Fruit fly (Drosophila melanogaster) whole organism, embryonic: Measurements from ENCODE around the gene Hecw.

ENCODE experiments used
- BEAF-32 ChIP-seq: fragments of 200-800 bp; sonication (Bioruptor generic); optimal IDR thresholded peaks from 3 replicates; lab custom pipeline; 2017; ENCODE audit warnings: missing biosample characterization, missing genetic modification characterization, mild to moderate bottlenecking, moderate library complexity, missing genetic modification reagents
- Bdp1 ChIP-seq: fragments of 200-800 bp; sonication (Bioruptor generic); optimal IDR thresholded peaks from 3 replicates; lab custom pipeline; 2016; ENCODE audit warnings: missing biosample characterization, missing genetic modification characterization
- C15 ChIP-seq: fragments of 200-800 bp; sonication (Bioruptor generic); IDR thresholded peaks from 3 replicates; pipeline ENCODE4 v1.3.6; 2022; ENCODE audit warnings: missing biosample characterization, missing genetic modification characterization
- CG10209 ChIP-seq: fragments of 200-800 bp; sonication (Bioruptor generic); optimal IDR thresholded peaks from 3 replicates; lab custom pipeline; 2017; ENCODE audit warnings: missing biosample characterization, mild to moderate bottlenecking, missing genetic modification characterization, missing genetic modification reagents
- CG10979 ChIP-seq: fragments of 200-800 bp; sonication (Bioruptor generic); optimal IDR thresholded peaks from 2 replicates; lab custom pipeline; 2018; ENCODE audit warnings: missing biosample characterization, mild to moderate bottlenecking, missing genetic modification characterization, moderate library complexity
- CG11085 ChIP-seq: fragments of 200-800 bp; sonication (Bioruptor generic); IDR thresholded peaks from 2 replicates; pipeline ENCODE4 v1.3.6; 2022; ENCODE audit warnings: missing biosample characterization, missing genetic modification characterization
- CG11695 ChIP-seq: fragments of 200-800 bp; sonication (Bioruptor generic); IDR thresholded peaks from 3 replicates; pipeline ENCODE4 v1.3.6; 2022; ENCODE audit warnings: missing biosample characterization, missing genetic modification characterization
- CG11723 ChIP-seq: fragments of 200-800 bp; sonication (Bioruptor generic); optimal IDR thresholded peaks from 2 replicates; lab custom pipeline; 2017; ENCODE audit warnings: missing biosample characterization, mild to moderate bottlenecking, missing genetic modification characterization
- CG12659 ChIP-seq: fragments of 200-800 bp; sonication (Bioruptor generic); optimal IDR thresholded peaks from 3 replicates; lab custom pipeline; 2017; ENCODE audit warnings: mild to moderate bottlenecking, missing biosample characterization, missing genetic modification reagents, missing genetic modification characterization
- CG16863 ChIP-seq: fragments of 200-800 bp; sonication (Bioruptor generic); optimal IDR thresholded peaks from 3 replicates; lab custom pipeline; 2016; ENCODE audit warnings: missing biosample characterization, missing genetic modification characterization
- CG18764 ChIP-seq: fragments of 200-800 bp; sonication (Bioruptor generic); optimal IDR thresholded peaks from 3 replicates; lab custom pipeline; 2016; ENCODE audit warnings: missing biosample characterization, missing genetic modification characterization
- CG2678 ChIP-seq: fragments of 200-800 bp; sonication (Bioruptor generic); optimal IDR thresholded peaks from 3 replicates; lab custom pipeline; 2019; ENCODE audit warnings: missing biosample characterization, mild to moderate bottlenecking, missing genetic modification characterization, moderate library complexity
- CG3281 ChIP-seq: fragments of 200-800 bp; sonication (Bioruptor generic); optimal IDR thresholded peaks from 3 replicates; lab custom pipeline; 2017; ENCODE audit warnings: missing biosample characterization, mild to moderate bottlenecking, missing genetic modification characterization
- CG34224 ChIP-seq: fragments of 200-800 bp; sonication (Bioruptor generic); IDR thresholded peaks from 3 replicates; pipeline ENCODE4 v1.3.6; 2022; ENCODE audit warnings: missing biosample characterization, missing genetic modification characterization; ENCODE audit not compliant: partially characterized antibody
- CG4404 ChIP-seq: fragments of 200-800 bp; sonication (Bioruptor generic); IDR thresholded peaks from 2 replicates; pipeline ENCODE4 v1.3.6; 2022; ENCODE audit warnings: missing biosample characterization, missing genetic modification characterization
- CG4854 ChIP-seq: fragments of 200-800 bp; sonication (Bioruptor generic); optimal IDR thresholded peaks from 2 replicates; lab custom pipeline; 2016; ENCODE audit warnings: missing biosample characterization, missing genetic modification characterization, inconsistent platforms
- CG6272 ChIP-seq: fragments of 200-800 bp; sonication (Bioruptor generic); IDR thresholded peaks from 2 replicates; pipeline ENCODE4 v1.3.6; 2022; ENCODE audit warnings: missing biosample characterization, missing genetic modification characterization
- CG6791 ChIP-seq: fragments of 200-800 bp; sonication (Bioruptor generic); IDR thresholded peaks from 3 replicates; pipeline ENCODE4 v1.3.6; 2022; ENCODE audit warnings: missing biosample characterization, missing genetic modification characterization; ENCODE audit not compliant: partially characterized antibody
- CG8089 ChIP-seq: fragments of 200-800 bp; sonication (Bioruptor generic); optimal IDR thresholded peaks from 3 replicates; lab custom pipeline; 2016; ENCODE audit warnings: missing biosample characterization, missing genetic modification characterization
- CG9817 ChIP-seq: fragments of 200-800 bp; sonication (Bioruptor generic); optimal IDR thresholded peaks from 2 replicates; lab custom pipeline; 2018; ENCODE audit warnings: missing biosample characterization, mild to moderate bottlenecking, missing genetic modification characterization, moderate library complexity
- Dref ChIP-seq: fragments of 200-800 bp; sonication (Bioruptor generic); IDR thresholded peaks from 2 replicates; pipeline ENCODE4 v1.3.6; 2022; ENCODE audit warnings: missing biosample characterization, missing genetic modification characterization
- E2f2 ChIP-seq: fragments of 200-800 bp; sonication (Bioruptor generic); IDR thresholded peaks from 2 replicates; pipeline ENCODE4 v1.3.6; 2022; ENCODE audit warnings: missing biosample characterization, missing genetic modification characterization
- Fer3 ChIP-seq: fragments of 200-800 bp; sonication (Bioruptor generic); optimal IDR thresholded peaks from 2 replicates; lab custom pipeline; 2018; ENCODE audit warnings: missing biosample characterization, mild to moderate bottlenecking, missing genetic modification characterization, moderate library complexity
- HLHmδ ChIP-seq: fragments of 200-800 bp; sonication (Bioruptor generic); optimal IDR thresholded peaks from 2 replicates; lab custom pipeline; 2018; ENCODE audit warnings: missing biosample characterization, mild to moderate bottlenecking, missing genetic modification characterization, moderate library complexity
- Hr3 ChIP-seq: fragments of 200-800 bp; sonication (Bioruptor generic); optimal IDR thresholded peaks from 3 replicates; lab custom pipeline; 2016; ENCODE audit warnings: missing biosample characterization, missing genetic modification characterization
- Mrtf ChIP-seq: fragments of 200-800 bp; sonication (Bioruptor generic); IDR thresholded peaks from 3 replicates; pipeline ENCODE4 v1.3.6; 2022; ENCODE audit warnings: missing biosample characterization, missing genetic modification characterization
- NC2α ChIP-seq: fragments of 200-800 bp; sonication (Bioruptor generic); optimal IDR thresholded peaks from 2 replicates; lab custom pipeline; 2016; ENCODE audit warnings: missing biosample characterization, missing genetic modification characterization
- Neu2 ChIP-seq: fragments of 200-800 bp; sonication (Bioruptor generic); optimal IDR thresholded peaks from 3 replicates; lab custom pipeline; 2016; ENCODE audit warnings: missing biosample characterization, missing genetic modification characterization, borderline replicate concordance
- NfI ChIP-seq: fragments of 200-800 bp; sonication (Bioruptor generic); optimal IDR thresholded peaks from 3 replicates; lab custom pipeline; 2018; ENCODE audit warnings: missing biosample characterization, mild to moderate bottlenecking, missing genetic modification characterization, moderate library complexity
- Six4 ChIP-seq: fragments of 200-800 bp; sonication (Bioruptor generic); optimal IDR thresholded peaks from 2 replicates; lab custom pipeline; 2016; ENCODE audit warnings: missing biosample characterization, missing genetic modification characterization
- Sry-δ ChIP-seq: fragments of 200-800 bp; sonication (Bioruptor generic); optimal IDR thresholded peaks from 2 replicates; lab custom pipeline; 2016; ENCODE audit warnings: missing biosample characterization, missing genetic modification characterization
- Stat92E ChIP-seq, 3 experiments: fragments of >200 bp in 2 of 3; fragments of 200-800 bp in 1 of 3; sonication (Bioruptor generic) in 1 of 3; optimal IDR thresholded peaks; 2 replicates each; lab custom pipeline; 2017 to 2019; ENCODE audit warnings: missing biosample characterization in 3 of 3, missing genetic modification characterization in 3 of 3, mild to moderate bottlenecking in 1 of 3, moderate library complexity in 1 of 3
- Taf1 ChIP-seq: fragments of 200-800 bp; sonication (Bioruptor generic); IDR thresholded peaks from 2 replicates; pipeline ENCODE4 v1.3.6; 2022; ENCODE audit warnings: missing biosample characterization, missing genetic modification characterization
- ac ChIP-seq: fragments of 200-800 bp; sonication (Bioruptor generic); optimal IDR thresholded peaks from 3 replicates; lab custom pipeline; 2017; ENCODE audit warnings: missing biosample characterization, mild to moderate bottlenecking, missing genetic modification characterization
- az2 ChIP-seq: fragments of 200-800 bp; sonication (Bioruptor generic); optimal IDR thresholded peaks from 3 replicates; lab custom pipeline; 2016; ENCODE audit warnings: missing biosample characterization, missing genetic modification characterization
- dati ChIP-seq: fragments of 200-800 bp; sonication (Bioruptor generic); IDR thresholded peaks from 2 replicates; pipeline ENCODE4 v1.3.6; 2022; ENCODE audit warnings: missing biosample characterization, missing genetic modification characterization
- fd96Cb ChIP-seq: fragments of 200-800 bp; sonication (Bioruptor generic); optimal IDR thresholded peaks from 2 replicates; lab custom pipeline; 2018; ENCODE audit warnings: missing biosample characterization, mild to moderate bottlenecking, missing genetic modification characterization, moderate library complexity
- gsb ChIP-seq: fragments of 200-800 bp; sonication (Bioruptor generic); IDR thresholded peaks from 2 replicates; pipeline ENCODE4 v1.3.6; 2022; ENCODE audit warnings: missing biosample characterization, missing genetic modification characterization
- her ChIP-seq: fragments of 200-800 bp; sonication (Bioruptor generic); optimal IDR thresholded peaks from 2 replicates; lab custom pipeline; 2016; ENCODE audit warnings: missing biosample characterization, missing genetic modification characterization
- kay ChIP-seq: fragments of 200-800 bp; sonication (Bioruptor generic); optimal IDR thresholded peaks from 2 replicates; lab custom pipeline; 2016; ENCODE audit warnings: missing biosample characterization, missing genetic modification characterization
- kni ChIP-seq: fragments of 200-800 bp; sonication (Bioruptor generic); optimal IDR thresholded peaks from 3 replicates; lab custom pipeline; 2017; ENCODE audit warnings: mild to moderate bottlenecking, missing biosample characterization, missing genetic modification reagents, missing genetic modification characterization
- lov ChIP-seq, 2 experiments: fragments of 200-800 bp in 1 of 2; fragments of >200 bp in 1 of 2; sonication (Bioruptor generic) in 1 of 2; IDR thresholded peaks in 1 of 2; optimal IDR thresholded peaks in 1 of 2; 2 replicates in 1 of 2; 3 replicates in 1 of 2; pipeline versions ENCODE4 v1.3.6 to Lab custom; 2017 to 2022; ENCODE audit warnings: missing biosample characterization in 1 of 2, missing genetic modification characterization in 1 of 2
- oc ChIP-seq: fragments of 200-800 bp; sonication (Bioruptor generic); optimal IDR thresholded peaks from 2 replicates; lab custom pipeline; 2018; ENCODE audit warnings: missing biosample characterization, mild to moderate bottlenecking, missing genetic modification characterization, moderate library complexity
- pb ChIP-seq: fragments of 200-800 bp; sonication (Bioruptor generic); optimal IDR thresholded peaks from 3 replicates; lab custom pipeline; 2016; ENCODE audit warnings: missing biosample characterization, missing genetic modification characterization
- pros ChIP-seq: fragments of 200-800 bp; sonication (Bioruptor generic); optimal IDR thresholded peaks from 3 replicates; lab custom pipeline; 2019; ENCODE audit warnings: missing biosample characterization, mild to moderate bottlenecking, missing genetic modification characterization, moderate library complexity
- repo ChIP-seq: fragments of 200-800 bp; sonication (Bioruptor generic); optimal IDR thresholded peaks from 2 replicates; lab custom pipeline; 2016; ENCODE audit warnings: missing biosample characterization, missing genetic modification characterization
- salm ChIP-seq: fragments of 200-800 bp; sonication (Bioruptor generic); optimal IDR thresholded peaks from 2 replicates; lab custom pipeline; 2018; ENCODE audit warnings: missing biosample characterization, mild to moderate bottlenecking, missing genetic modification characterization
- stwl ChIP-seq: fragments of 200-800 bp; sonication (Bioruptor generic); optimal IDR thresholded peaks from 3 replicates; lab custom pipeline; 2018; ENCODE audit warnings: missing biosample characterization, mild to moderate bottlenecking, missing genetic modification characterization, moderate library complexity
- wek ChIP-seq: fragments of 200-800 bp; sonication (Bioruptor generic); optimal IDR thresholded peaks from 3 replicates; lab custom pipeline; 2018; ENCODE audit warnings: missing biosample characterization, mild to moderate bottlenecking, missing genetic modification characterization, moderate library complexity
- zfh2 ChIP-seq: fragments of 200-800 bp; sonication (Bioruptor generic); optimal IDR thresholded peaks from 2 replicates; lab custom pipeline; 2016; ENCODE audit warnings: missing biosample characterization, missing genetic modification characterization

Hecw gene

DNA sequence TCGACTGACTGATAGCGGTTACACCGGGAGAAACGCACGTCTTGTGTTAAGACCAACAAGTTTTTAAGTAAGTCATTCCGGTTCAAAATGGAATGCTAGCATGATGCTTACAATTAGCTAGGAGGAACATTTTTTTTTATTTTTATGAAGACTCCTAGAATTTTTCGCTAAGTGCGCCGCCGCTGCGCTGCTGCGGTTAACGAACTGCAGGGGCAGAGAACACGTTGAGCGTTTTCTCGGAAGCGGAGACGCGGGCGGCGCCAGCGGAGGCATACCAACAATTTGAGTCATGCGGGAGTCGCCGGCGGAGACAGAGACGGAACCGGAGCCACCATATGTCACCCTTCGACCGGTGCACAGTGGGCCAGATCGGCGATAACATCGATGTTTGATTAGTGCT lies 37.3 kb downstream of the Hecw start (continued):
- TF ChIP-seq CG12659 (GFP tag; lab: Kevin White, UChicago) = peak; percentile 98
- no peak for TF ChIP-seq HLHmδ (GFP tag; lab: Kevin White, UChicago)
- peak; percentile 11 for TF ChIP-seq BEAF-32 (GFP tag; lab: Kevin White, UChicago)
- peak; percentile 92 for TF ChIP-seq CG6272
- peak; percentile 81 for TF ChIP-seq Neu2 (GFP tag; lab: Kevin White, UChicago)
- TF ChIP-seq CG16863 (GFP tag; lab: Kevin White, UChicago) = peak; percentile 98
- peak; percentile 79 for TF ChIP-seq ac (GFP tag; lab: Kevin White, UChicago)
- peak; percentile 97 for TF ChIP-seq kay (GFP tag; lab: Kevin White, UChicago)
- TF ChIP-seq az2 (GFP tag; lab: Kevin White, UChicago) = peak; percentile 98
- peak; percentile 90 for TF ChIP-seq kni (GFP tag; lab: Kevin White, UChicago)
- TF ChIP-seq Fer3 (tag; lab: Kevin White, UChicago) = peak; percentile 93
- peak; percentile 79 for TF ChIP-seq Taf1
- TF ChIP-seq lov (optimal IDR thresholded peaks at IDR 0.05; lab: Kevin White, UChicago) = no peak
- peak; percentile 97 for TF ChIP-seq lov (GFP tag; IDR thresholded peaks at IDR 0.05; lab: Robert Waterston, UW)
- peak; percentile 98 for TF ChIP-seq pb (GFP tag; lab: Kevin White, UChicago)
- peak; percentile 97 for TF ChIP-seq CG8089 (GFP tag; lab: Kevin White, UChicago)
- TF ChIP-seq Mrtf (GFP tag; lab: Robert Waterston, UW) = peak; percentile 96
- TF ChIP-seq CG34224 (GFP tag; lab: Robert Waterston, UW) = no peak
- TF ChIP-seq CG11085 (GFP tag; lab: Robert Waterston, UW) = peak; percentile 92
- TF ChIP-seq CG4854 (GFP tag; lab: Kevin White, UChicago) = peak; percentile 95
- peak; percentile 95 for TF ChIP-seq salm
- TF ChIP-seq repo = peak; percentile 97
- peak; percentile 92 for TF ChIP-seq C15 (GFP tag; lab: Robert Waterston, UW)
- TF ChIP-seq Sry-δ (GFP tag; lab: Kevin White, UChicago) = peak; percentile 75
- TF ChIP-seq Dref (GFP tag; lab: Robert Waterston, UW) = peak; percentile 35
- peak; percentile 85 for TF ChIP-seq wek (GFP tag; lab: Kevin White, UChicago)
- peak; percentile 97 for TF ChIP-seq CG2678 (tag; lab: Kevin White, UChicago)
- TF ChIP-seq Six4 (GFP tag; lab: Kevin White, UChicago) = peak; percentile 98
- TF ChIP-seq CG10209 (GFP tag; lab: Kevin White, UChicago) = peak; percentile 96
- peak; percentile 82 for TF ChIP-seq E2f2 (GFP tag; lab: Robert Waterston, UW)
- peak; percentile 95 for TF ChIP-seq her (GFP tag; lab: Kevin White, UChicago)
- peak; percentile 40 for TF ChIP-seq stwl
- TF ChIP-seq zfh2 (GFP tag; lab: Kevin White, UChicago) = peak; percentile 95
- peak; percentile 93 for TF ChIP-seq gsb (GFP tag; lab: Robert Waterston, UW)
- peak; percentile 93 for TF ChIP-seq CG3281
- TF ChIP-seq CG18764 (GFP tag; lab: Kevin White, UChicago) = peak; percentile 94
- TF ChIP-seq CG11695 (GFP tag; lab: Robert Waterston, UW) = peak; percentile 96
- peak; percentile 91 for TF ChIP-seq Bdp1 (GFP tag; lab: Kevin White, UChicago)
- TF ChIP-seq fd96Cb (tag; lab: Kevin White, UChicago) = peak; percentile 95
- TF ChIP-seq NfI (GFP tag; lab: Kevin White, UChicago) = peak; percentile 98
- no peak for TF ChIP-seq CG6791 (GFP tag; lab: Robert Waterston, UW)
- peak; percentile 94 for TF ChIP-seq CG9817 (tag; lab: Kevin White, UChicago)
- TF ChIP-seq pros = peak; percentile 26
- TF ChIP-seq Stat92E (GFP tag; optimal IDR thresholded peaks at IDR 0.05; lab: Kevin White, UChicago) = peak in 1 of 3 experiments; percentile 98
- TF ChIP-seq CG4404 (GFP tag; lab: Robert Waterston, UW) = peak; percentile 95
- peak; percentile 95 for TF ChIP-seq CG11723 (GFP tag; lab: Kevin White, UChicago)
- TF ChIP-seq CG10979 (tag; lab: Kevin White, UChicago) = peak; percentile 96
- peak; percentile 95 for TF ChIP-seq Hr3 (GFP tag; lab: Kevin White, UChicago)
- TF ChIP-seq oc (tag; lab: Kevin White, UChicago) = peak; percentile 95
- TF ChIP-seq NC2α (GFP tag; lab: Kevin White, UChicago) = peak; percentile 94
- peak; percentile 94 for TF ChIP-seq dati (GFP tag; lab: Robert Waterston, UW)
